Fruit fly (Drosophila melanogaster) whole organism: ENCODE measurements around the gene vnd.

ENCODE experiments used
- CG8478 ChIP-seq: fragments of >200 bp; optimal IDR thresholded peaks from 2 replicates; lab custom pipeline; 2018; ENCODE audit warnings: inconsistent platforms
- Dll ChIP-seq: fragments of >200 bp; optimal IDR thresholded peaks from 2 replicates; lab custom pipeline; 2017
- EcR ChIP-seq, 2 experiments: fragments of >200 bp; optimal IDR thresholded peaks; 2 replicates each; lab custom pipeline; 2017; ENCODE audit warnings: missing biosample characterization in 2 of 2, missing genetic modification characterization in 2 of 2, missing genetic modification reagents in 2 of 2
- pan ChIP-seq: fragments of >200 bp; optimal IDR thresholded peaks from 2 replicates; lab custom pipeline; 2017
- psq ChIP-seq: fragments of >200 bp; optimal IDR thresholded peaks from 2 replicates; lab custom pipeline; 2017
- usp ChIP-seq: fragments of >200 bp; optimal IDR thresholded peaks from 2 replicates; lab custom pipeline; 2017; ENCODE audit warnings: missing biosample characterization, missing genetic modification characterization, mixed read lengths

vnd gene

DNA sequence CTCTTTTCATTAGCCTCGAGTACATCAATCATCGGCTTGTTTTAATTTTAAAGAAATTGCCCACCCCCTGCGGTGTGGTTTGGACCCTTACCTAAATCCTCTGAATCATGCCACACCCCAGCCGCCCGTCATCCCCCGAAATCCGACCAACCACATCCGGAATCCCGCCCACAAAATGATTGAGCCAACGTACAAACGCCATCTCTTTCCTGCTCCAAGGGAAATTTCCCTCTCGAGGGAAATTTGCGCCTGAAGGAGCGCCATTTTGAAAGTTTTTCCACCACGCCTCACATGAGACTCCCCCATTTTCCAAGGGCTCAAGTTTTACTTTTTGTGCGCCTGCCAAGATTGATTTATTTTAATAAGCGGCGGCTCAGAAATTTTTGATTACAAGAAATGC is 28.1 kb downstream of the vnd start:
- no peak for TF ChIP-seq usp (GFP tag; lab: Kevin White, UChicago)

DNA sequence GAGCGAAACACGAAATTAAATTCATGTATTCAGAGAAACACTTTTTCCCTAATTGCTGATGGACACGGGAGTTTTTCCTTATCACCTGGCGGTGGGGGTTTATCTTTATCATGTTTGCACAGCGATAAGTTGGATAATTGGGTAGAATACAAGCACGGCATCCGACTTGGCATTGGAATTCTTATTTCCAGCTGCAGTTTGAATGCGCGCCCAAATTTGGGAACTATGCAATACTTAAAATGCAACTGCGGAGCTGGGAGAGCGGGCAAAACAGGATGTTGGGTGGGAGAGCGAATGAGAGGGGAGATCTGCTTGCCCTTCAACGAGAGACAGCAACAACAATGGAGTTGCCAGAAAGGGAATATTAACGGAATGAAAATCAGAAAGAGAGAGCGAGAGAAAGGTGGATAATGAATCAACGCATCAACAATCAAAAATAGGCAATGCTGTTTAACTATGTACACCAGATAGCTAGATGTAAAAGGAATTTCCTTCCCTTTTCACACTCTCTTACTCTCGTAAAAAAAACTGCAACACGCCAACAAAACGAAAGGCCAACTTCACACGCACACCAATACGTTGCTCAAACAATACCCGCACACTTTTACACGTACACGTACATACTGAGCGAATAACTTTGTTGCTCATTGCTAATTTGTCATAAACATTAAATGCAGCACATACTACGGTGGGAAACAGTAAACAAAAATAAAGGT is 35.0 kb downstream of the vnd start:
- TF ChIP-seq pan (lab: Kevin White, UChicago) = no peak
- TF ChIP-seq usp (GFP tag; lab: Kevin White, UChicago) = no peak
- TF ChIP-seq CG8478 = no peak
- no peak for TF ChIP-seq Dll (lab: Kevin White, UChicago)
- TF ChIP-seq EcR (GFP tag; optimal IDR thresholded peaks at IDR 0.05; lab: Kevin White, UChicago) = no peak
- no peak for TF ChIP-seq psq (lab: Kevin White, UChicago)

DNA sequence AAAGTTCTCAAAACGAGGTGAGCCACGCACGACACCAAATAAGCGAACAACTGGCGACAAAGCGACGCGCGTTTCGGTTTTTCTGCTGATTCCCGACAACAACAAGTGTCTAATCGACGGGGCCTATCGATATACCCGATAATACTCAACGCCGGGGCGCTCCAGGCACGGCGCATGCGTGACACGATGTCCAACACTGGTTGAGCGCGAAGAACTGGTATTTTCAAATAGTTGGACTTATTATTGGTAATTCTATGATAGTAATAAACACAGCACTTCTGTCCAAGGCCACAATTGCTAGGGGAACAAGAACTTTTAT is 35.5 kb downstream of the vnd start:
- TF ChIP-seq pan (lab: Kevin White, UChicago) = no peak

DNA sequence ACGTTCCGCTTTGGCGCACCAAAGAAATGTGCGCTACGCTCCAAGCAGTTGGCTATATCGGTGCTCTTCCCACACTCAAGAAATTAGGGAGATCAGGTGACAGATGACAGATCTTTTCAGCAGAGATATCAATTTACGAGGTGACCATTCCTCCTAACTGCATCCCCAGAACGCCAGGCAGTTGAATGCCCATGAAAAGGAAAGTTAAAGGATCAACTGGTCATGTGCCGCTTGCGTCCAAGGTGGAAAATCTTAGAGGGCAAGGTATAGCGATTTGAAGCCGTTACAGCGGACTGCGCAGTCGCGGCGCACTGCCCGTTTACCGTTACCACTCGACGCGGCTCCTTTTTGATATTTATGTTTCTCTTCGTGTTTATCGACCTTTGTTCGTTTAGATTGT is 36.7 kb downstream of the vnd start:
- TF ChIP-seq Dll (lab: Kevin White, UChicago) (no peak), EcR (GFP tag; optimal IDR thresholded peaks at IDR 0.05; lab: Kevin White, UChicago) (no peak), usp (GFP tag; lab: Kevin White, UChicago) (no peak)

DNA sequence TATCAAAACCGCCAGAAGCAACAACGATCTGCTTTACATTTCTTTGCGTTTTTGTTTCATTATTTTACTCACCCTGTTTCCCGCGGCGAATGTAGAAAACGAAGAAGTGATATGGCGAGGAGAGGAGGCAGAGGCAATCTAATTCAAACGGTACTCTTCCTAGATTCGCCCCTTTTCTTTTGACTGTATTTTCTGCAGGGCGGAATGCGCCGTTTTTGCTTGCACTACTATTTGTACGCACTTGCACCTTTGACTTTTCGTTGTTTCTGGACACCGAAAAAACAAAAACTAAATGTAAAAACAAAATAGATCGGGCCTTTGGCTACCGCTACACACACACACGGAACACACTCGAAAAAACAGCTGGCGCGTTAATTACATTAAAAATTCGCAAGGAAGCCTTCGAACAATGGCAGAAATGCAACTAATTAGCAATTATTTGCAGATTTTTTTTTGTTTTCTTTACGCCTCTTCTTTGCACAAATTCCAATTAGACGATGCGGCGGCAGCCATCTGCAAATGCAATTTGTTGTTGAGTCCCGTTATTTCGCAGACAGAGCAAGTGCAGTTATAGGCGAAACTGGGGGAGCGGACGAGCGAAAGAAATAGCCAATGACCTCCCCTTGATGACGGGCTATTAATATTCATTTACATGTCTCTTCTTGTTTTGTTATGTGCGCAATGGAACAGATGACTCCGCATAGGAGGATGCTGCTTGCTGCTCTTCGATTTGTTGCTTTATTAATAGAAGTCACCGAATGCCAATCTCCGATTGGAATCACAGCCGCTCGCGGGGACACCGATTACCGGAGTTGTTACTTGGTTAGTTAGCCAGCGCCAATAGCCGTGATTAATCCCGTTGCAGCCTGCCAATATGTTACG is 37.5 kb downstream of the vnd start:
- TF ChIP-seq Dll (lab: Kevin White, UChicago) = no peak
- peak in 1 of 2 experiments; percentile 59 for TF ChIP-seq EcR (GFP tag; optimal IDR thresholded peaks at IDR 0.05; lab: Kevin White, UChicago)

DNA sequence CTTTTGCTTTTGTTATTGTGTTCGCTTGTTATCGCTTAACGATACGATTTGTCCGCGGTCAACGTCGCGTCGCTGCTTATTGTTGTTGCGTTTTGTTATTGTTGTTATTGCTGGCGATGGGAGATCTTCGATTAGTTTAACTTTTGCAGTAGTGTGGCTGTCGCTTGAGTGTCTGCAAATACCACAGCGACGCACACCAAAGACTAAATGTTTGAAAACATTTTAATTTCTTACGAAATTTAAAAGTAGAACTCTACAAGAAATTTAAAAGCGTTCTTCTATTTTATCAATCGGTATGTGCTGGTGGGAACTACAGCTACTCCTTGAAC is 38.1 kb downstream of the vnd start, which contains the start of gene spdi:
TSS of gene spdi (minus strand) at position 94 of the 329 bp plus-strand sequence.
- TF ChIP-seq pan (lab: Kevin White, UChicago) (no peak), psq (lab: Kevin White, UChicago) (no peak), EcR (GFP tag; optimal IDR thresholded peaks at IDR 0.05; lab: Kevin White, UChicago) (no peak), CG8478 (no peak), Dll (lab: Kevin White, UChicago) (no peak), usp (GFP tag; lab: Kevin White, UChicago) (no peak)

DNA sequence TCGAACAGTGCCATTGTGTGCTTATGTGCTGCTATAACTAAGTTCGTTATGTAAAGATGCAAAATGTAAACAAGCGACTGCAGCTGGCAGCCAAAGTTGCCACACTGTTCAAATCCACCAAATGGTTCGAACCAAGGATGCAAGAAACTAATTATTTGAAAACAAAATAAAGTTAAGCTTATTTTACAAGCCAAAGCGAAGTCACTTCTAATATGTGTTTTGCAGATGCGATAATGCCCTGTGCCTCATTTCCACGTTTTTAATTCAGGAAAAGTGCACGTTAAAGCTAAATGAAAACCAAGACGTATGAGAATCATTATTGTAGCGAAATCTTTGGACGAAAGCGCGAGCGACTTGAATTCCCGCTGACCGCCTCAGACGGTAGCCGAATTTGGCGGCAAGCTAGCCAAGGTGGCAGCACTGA is 39.2 kb downstream of the vnd start, which contains the start of the genes CG13365 and Vsp37A:
TSS of gene CG13365 (minus strand) at position 84 of the 424 bp plus-strand sequence.
TSS of gene Vsp37A (plus strand) at position 399 of the 424 bp plus-strand sequence.
- TF ChIP-seq usp (GFP tag; lab: Kevin White, UChicago) (no peak), Dll (lab: Kevin White, UChicago) (no peak), CG8478 (no peak), psq (lab: Kevin White, UChicago) (no peak)

DNA sequence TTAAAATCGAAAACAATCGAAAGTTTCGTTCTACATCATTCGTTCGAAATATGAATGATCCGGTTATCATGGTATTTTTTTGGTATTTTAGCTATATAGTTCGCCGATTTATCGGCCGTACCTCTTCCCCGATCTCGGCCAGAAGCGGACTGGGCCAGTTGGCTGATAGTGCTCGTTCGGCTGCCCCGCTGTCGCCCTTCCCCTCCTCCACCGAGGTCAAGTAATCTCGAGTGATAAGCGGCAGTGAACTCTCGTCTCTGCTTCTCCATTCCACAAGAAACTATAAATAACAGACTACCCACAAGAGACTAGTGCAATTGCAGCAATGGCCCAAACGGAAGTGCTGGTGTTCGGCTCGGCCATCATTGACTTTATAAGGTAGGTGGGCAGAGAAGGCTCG is 41.4 kb downstream of the vnd start, which contains the start of gene CG13369:
TSS of gene CG13369 (plus strand) at position 112 of the 400 bp plus-strand sequence.
- no peak for TF ChIP-seq Dll (lab: Kevin White, UChicago)
- no peak for TF ChIP-seq EcR (GFP tag; optimal IDR thresholded peaks at IDR 0.05; lab: Kevin White, UChicago)
- no peak for TF ChIP-seq psq (lab: Kevin White, UChicago)

DNA sequence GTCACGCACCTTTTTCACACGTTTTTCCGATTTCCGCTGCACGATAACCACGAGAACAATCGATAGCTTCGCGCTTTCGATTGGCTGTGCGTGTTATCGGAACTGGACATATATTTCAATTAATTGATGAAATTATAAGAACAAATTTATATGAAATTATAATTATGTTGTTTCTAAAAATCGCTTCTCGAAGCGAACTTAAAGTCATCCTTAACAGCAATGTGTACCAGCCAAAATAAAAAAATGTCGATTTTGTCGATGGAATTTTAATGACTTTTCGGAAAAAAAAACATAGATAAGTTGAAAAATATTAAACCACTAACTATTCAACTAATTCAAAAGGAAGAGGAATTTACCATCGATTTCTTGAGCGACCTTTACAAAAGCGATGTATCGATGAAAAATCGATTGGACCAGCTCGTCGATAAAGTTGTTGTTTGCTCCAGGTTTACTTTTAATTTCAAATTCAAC is 43.3 kb downstream of the vnd start, which contains the start of the genes CG13364 and Hinfp:
TSS of gene CG13364 (minus strand) at position 47 of the 471 bp plus-strand sequence.
TSS of gene Hinfp (plus strand) at position 386 of the 471 bp plus-strand sequence.
- TF ChIP-seq usp (GFP tag; lab: Kevin White, UChicago) = no peak
- TF ChIP-seq EcR (GFP tag; optimal IDR thresholded peaks at IDR 0.05; lab: Kevin White, UChicago) = no peak
- TF ChIP-seq CG8478 = no peak
- TF ChIP-seq Dll (lab: Kevin White, UChicago) = no peak
- TF ChIP-seq psq (lab: Kevin White, UChicago) = no peak
- no peak for TF ChIP-seq pan (lab: Kevin White, UChicago)

DNA sequence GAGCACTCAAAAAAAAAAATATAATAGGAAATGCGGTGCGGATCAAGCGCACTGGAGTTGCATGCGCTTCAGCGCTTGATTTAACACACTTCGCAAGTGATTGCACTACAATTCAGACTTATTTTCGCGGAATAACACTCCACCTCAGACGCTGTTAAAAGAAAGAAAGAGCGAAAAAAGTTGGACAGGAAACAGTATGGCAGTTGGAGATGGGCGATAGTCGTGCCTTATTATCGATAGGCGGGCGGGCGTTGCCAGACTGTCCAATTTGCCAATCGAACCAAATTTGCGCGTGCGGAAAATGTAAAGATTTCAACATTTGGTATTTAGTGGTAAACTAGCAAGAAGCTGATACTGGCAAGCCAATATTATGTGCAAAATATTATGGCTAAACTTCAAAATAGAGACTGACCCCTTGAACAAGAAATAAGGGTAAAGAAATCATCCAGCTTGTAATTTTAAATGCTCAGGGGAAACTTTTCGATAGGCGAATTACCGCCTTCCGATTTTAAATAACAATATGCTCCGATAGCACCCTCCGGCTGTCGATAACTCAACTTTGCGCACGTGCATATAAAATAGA is 47.4 kb downstream of the vnd start, which contains the start of the genes RpL36 and Mybbp1A:
TSS of gene RpL36 (minus strand) at position 245 of the 583 bp plus-strand sequence.
TSS of gene Mybbp1A (plus strand) at position 535 of the 583 bp plus-strand sequence.
- no peak for TF ChIP-seq pan (lab: Kevin White, UChicago)
- no peak for TF ChIP-seq Dll (lab: Kevin White, UChicago)
- no peak for TF ChIP-seq psq (lab: Kevin White, UChicago)
- TF ChIP-seq usp (GFP tag; lab: Kevin White, UChicago) = no peak
- no peak for TF ChIP-seq EcR (GFP tag; optimal IDR thresholded peaks at IDR 0.05; lab: Kevin White, UChicago)
- TF ChIP-seq CG8478 = no peak

DNA sequence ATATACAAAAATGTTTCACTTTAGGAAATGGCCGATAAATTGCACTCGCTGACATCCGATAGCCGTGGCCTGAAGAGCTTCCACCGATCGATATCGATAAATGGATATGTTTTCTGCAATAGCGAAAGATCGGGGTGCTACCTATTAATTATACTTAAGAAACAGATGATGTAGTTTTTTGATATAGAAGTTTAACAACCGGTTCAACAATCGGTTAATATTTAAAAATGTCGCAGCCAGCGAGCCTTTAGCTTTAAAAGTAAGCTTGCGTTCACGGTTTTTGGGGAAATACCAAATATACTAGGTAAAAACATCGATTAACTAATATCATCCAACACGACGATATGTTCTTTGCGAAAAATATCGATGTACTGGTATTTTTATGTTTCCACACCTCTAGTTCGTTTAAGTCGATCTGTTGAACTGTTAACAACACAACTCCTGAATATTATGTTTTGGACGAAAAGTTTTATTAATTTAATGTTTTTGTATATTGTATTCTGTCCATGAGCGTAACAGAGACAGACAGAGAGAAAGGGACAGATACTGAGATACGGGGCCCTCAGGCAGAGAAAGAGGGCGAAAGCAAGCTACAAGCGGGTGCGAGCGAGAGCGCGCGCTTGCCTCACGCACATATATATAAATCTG is 53.7 kb downstream of the vnd start, which contains the start of gene Dredd:
TSS of gene Dredd (minus strand) at position 51 of the 648 bp plus-strand sequence.
- TF ChIP-seq Dll (lab: Kevin White, UChicago) = no peak
- TF ChIP-seq EcR (GFP tag; optimal IDR thresholded peaks at IDR 0.05; lab: Kevin White, UChicago) = no peak
- no peak for TF ChIP-seq CG8478
- no peak for TF ChIP-seq pan (lab: Kevin White, UChicago)
- TF ChIP-seq usp (GFP tag; lab: Kevin White, UChicago) = no peak
- TF ChIP-seq psq (lab: Kevin White, UChicago) = no peak
